Worm (Caenorhabditis elegans) whole organism, L4/young adult: Measurements from ENCODE around the gene pfk-1.1.

Experiments used
- dao-5 ChIP-seq: sonication (generic microtip); optimal IDR thresholded peaks from 2 replicates; lab custom pipeline; 2016; ENCODE audit warnings: missing genotype, missing genetic modification characterization, moderate library complexity, missing compliant biosample characterization
- him-1 ChIP-seq: sonication (generic microtip); optimal IDR thresholded peaks from 2 replicates; lab custom pipeline; 2016; ENCODE audit warnings: missing genotype, missing genetic modification reagents, missing genetic modification characterization, missing compliant biosample characterization

DNA sequence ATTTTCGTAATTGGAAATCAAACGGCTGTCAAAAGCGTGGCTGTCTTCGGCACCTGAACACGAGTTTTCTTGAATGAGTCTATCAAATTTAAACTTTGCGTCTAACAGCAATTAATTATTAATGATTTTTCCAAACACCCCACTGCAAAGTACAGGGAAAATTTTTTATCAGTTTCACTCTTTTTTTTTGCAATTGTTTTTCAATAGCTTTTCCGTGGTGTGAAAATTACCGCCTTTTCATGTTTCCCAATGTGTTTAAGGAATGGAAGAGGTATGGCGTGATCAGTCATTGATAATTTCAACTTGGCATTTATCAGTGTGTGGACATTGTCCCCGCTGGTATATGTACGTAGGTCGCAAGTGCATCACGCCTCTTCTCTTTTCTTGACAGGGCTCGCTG is 8.8 kb upstream of the pfk-1.1 start:
- TF ChIP-seq him-1 (tag; lab: Kevin White, UChicago): no peak
- TF ChIP-seq dao-5: no peak
